Worm (Caenorhabditis elegans) whole organism, L4 larva: Measurements from ENCODE around the gene ceh-76.

Experiments used
- ZK546.5 ChIP-seq, 2 experiments: sonication (generic microtip); optimal IDR thresholded peaks; 2 replicates each; lab custom pipeline; 2017; ENCODE audit warnings: missing biosample characterization in 2 of 2, missing genetic modification characterization in 2 of 2
- fkh-10 ChIP-seq: fragments of 150-350 bp; optimal IDR thresholded peaks from 2 replicates; lab custom pipeline; 2014; ENCODE audit warnings: missing biosample characterization, missing genetic modification reagents, missing genetic modification characterization
- fos-1 ChIP-seq: fragments of 150-350 bp; optimal IDR thresholded peaks from 2 replicates; lab custom pipeline; 2014; ENCODE audit warnings: missing biosample characterization, missing genetic modification characterization

DNA sequence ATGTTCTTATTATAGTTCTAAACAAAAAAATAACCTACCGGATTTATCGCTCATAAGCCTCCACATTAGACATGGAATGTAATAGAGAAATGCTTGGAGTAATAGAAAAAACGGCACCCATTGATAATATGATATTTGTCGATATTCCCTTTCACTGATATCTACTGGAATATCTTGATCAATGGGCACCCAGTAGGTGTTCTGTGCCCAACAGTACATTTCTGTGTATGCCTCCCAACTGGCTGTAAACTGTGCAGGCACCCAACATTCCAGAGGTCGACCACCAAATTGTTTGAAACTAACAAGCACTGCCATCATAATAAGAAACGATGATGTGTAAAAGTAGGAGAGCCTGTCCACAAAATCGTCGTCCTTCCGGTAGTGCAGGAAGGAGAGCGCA lies 30.0 kb downstream of the ceh-76 start:
- TF ChIP-seq ZK546.5 (tag; optimal IDR thresholded peaks at IDR 0.05; lab: Kevin White, UChicago) (no peak), fkh-10 (GFP tag; lab: Kevin White, UChicago) (no peak), fos-1 (no peak)
